Worm (Caenorhabditis elegans): Measurements from ENCODE around the gene Y62H9A.12.

- TF ChIP-seq nhr-6 (tag; optimal IDR thresholded peaks at IDR 0.05) (no peak), aly-2 (tag; optimal IDR thresholded peaks at IDR 0.05) (no peak), lsy-2 (tag; optimal IDR thresholded peaks at IDR 0.05) (no peak), snpc-4 (tag; optimal IDR thresholded peaks at IDR 0.05) (no peak), lin-11 (tag; optimal IDR thresholded peaks at IDR 0.05) (no peak), mdl-1 (tag; optimal IDR thresholded peaks at IDR 0.05) (no peak), fos-1 (tag; optimal IDR thresholded peaks at IDR 0.05) (no peak), ama-1 (optimal IDR thresholded peaks at IDR 0.05) (no peak), unc-39 (tag; optimal IDR thresholded peaks at IDR 0.05) (no peak), elt-3 (tag; optimal IDR thresholded peaks at IDR 0.05) (no peak), nhr-237 (tag; optimal IDR thresholded peaks at IDR 0.05) (no peak), zag-1 (tag; optimal IDR thresholded peaks at IDR 0.05) (no peak)
Observed at ce11 chrX:11948184-11948894, 34.4 kb downstream of the Y62H9A.12 start, which contains the start of gene lsd-1.
